Worm (Caenorhabditis elegans) whole organism, early embryonic: ENCODE data around the gene pax-1.

Experiments
- B0310.2 ChIP-seq: sonication (generic microtip); optimal IDR thresholded peaks from 2 replicates; lab custom pipeline; 2016; ENCODE audit warnings: mild to moderate bottlenecking, missing genetic modification characterization, missing compliant biosample characterization
- F13C5.2 ChIP-seq: sonication (generic microtip); optimal IDR thresholded peaks from 2 replicates; lab custom pipeline; 2017; ENCODE audit warnings: mild to moderate bottlenecking, missing genetic modification characterization, inconsistent platforms, missing compliant biosample characterization
- aly-1 ChIP-seq: sonication (generic microtip); optimal IDR thresholded peaks from 2 replicates; lab custom pipeline; 2016; ENCODE audit warnings: missing genetic modification characterization, missing compliant biosample characterization
- ama-1 ChIP-seq: fragments of 150-350 bp; optimal IDR thresholded peaks from 2 replicates; lab custom pipeline; 2014
- ets-7 ChIP-seq: sonication (generic microtip); optimal IDR thresholded peaks from 2 replicates; lab custom pipeline; 2016; ENCODE audit warnings: missing genotype, missing genetic modification characterization, missing compliant biosample characterization
- flt-1 ChIP-seq: fragments of 200-800 bp; sonication (Bioruptor generic); IDR thresholded peaks from 2 replicates; pipeline ENCODE4 v1.3.6; 2022; ENCODE audit warnings: missing genetic modification characterization, missing compliant biosample characterization
- hmbx-1 ChIP-seq: sonication (generic microtip); optimal IDR thresholded peaks from 2 replicates; lab custom pipeline; 2016; ENCODE audit warnings: mild to moderate bottlenecking, missing genetic modification characterization, missing compliant biosample characterization
- hmg-4 ChIP-seq: fragments of 200-800 bp; sonication (Bioruptor generic); optimal IDR thresholded peaks from 2 replicates; lab custom pipeline; 2018; ENCODE audit warnings: mild to moderate bottlenecking, missing genetic modification characterization, missing compliant biosample characterization
- pes-1 ChIP-seq: fragments of 200-800 bp; sonication (Bioruptor generic); IDR thresholded peaks from 2 replicates; pipeline ENCODE4 v1.3.6; 2022; ENCODE audit warnings: missing genetic modification reagents, missing genetic modification characterization, missing compliant biosample characterization
- scrt-1 ChIP-seq: fragments of 200-800 bp; sonication (Bioruptor generic); IDR thresholded peaks from 2 replicates; pipeline ENCODE4 v1.3.6; 2022; ENCODE audit warnings: missing genetic modification characterization, missing compliant biosample characterization
- sea-1 ChIP-seq: fragments of 200-800 bp; sonication (Bioruptor generic); conservative IDR thresholded peaks from 2 replicates; pipeline ENCODE4 v1.3.6; 2022; ENCODE audit warnings: missing genetic modification characterization, missing compliant biosample characterization
- tbx-11 ChIP-seq: fragments of 200-800 bp; sonication (Bioruptor generic); IDR thresholded peaks from 2 replicates; pipeline ENCODE4 v1.3.6; 2022; ENCODE audit warnings: missing genetic modification characterization, missing compliant biosample characterization
- tbx-37 ChIP-seq: fragments of 200-800 bp; sonication (Bioruptor generic); conservative IDR thresholded peaks from 2 replicates; pipeline ENCODE4 v1.3.6; 2022; ENCODE audit warnings: missing genetic modification reagents, missing genetic modification characterization, missing compliant biosample characterization

DNA sequence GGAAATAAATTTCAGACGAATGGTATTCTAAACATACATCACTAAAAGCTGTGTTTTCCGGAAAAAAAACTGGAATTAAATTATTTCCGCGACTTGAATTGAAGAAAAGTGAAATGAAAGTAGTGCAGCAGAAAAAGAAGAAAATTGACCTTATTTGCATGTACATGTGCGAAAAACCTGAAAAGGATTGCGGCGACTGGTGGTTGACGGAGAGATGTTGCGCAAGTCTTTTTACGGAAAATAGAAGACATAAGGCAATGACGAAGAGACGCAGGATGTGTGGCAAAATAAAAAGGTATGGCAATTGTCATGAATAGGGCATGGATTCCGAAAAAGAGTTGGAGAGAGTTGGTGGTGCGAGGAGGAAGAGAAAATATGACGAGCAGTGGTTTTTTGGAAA, 30.2 kb downstream of the pax-1 start:
- TF ChIP-seq tbx-37 (GFP tag; lab: Robert Waterston, UW) (no peak), scrt-1 (GFP tag; lab: Robert Waterston, UW) (no peak), aly-1 (tag; lab: Kevin White, UChicago) (no peak), ama-1 (lab: Kevin White, UChicago) (no peak), F13C5.2 (tag; lab: Kevin White, UChicago) (no peak), ets-7 (no peak), B0310.2 (tag; lab: Kevin White, UChicago) (no peak), pes-1 (GFP tag; lab: Robert Waterston, UW) (no peak), flt-1 (GFP tag; lab: Robert Waterston, UW) (no peak), hmg-4 (no peak), hmbx-1 (tag; lab: Kevin White, UChicago) (no peak), tbx-11 (GFP tag; lab: Robert Waterston, UW) (no peak), sea-1 (GFP tag; lab: Robert Waterston, UW) (no peak)
